Fruit fly (Drosophila melanogaster) whole organism, embryonic: Measurements from ENCODE around the gene CG5853.

Source experiments
- Awh ChIP-seq: fragments of 200-800 bp; sonication (Bioruptor generic); IDR thresholded peaks from 2 replicates; pipeline ENCODE4, ENCODE4 v1.3.6; 2022; ENCODE audit warnings: missing biosample characterization, missing genetic modification characterization
- CG11398 ChIP-seq: fragments of 200-800 bp; sonication (Bioruptor generic); optimal IDR thresholded peaks from 2 replicates; lab custom pipeline; 2016; ENCODE audit warnings: missing biosample characterization, missing genetic modification characterization
- CG13123 ChIP-seq: fragments of 200-800 bp; sonication (Bioruptor generic); optimal IDR thresholded peaks from 2 replicates; lab custom pipeline; 2016; ENCODE audit warnings: missing biosample characterization, missing genetic modification characterization
- CG14667 ChIP-seq: fragments of 200-800 bp; sonication (Bioruptor generic); IDR thresholded peaks from 2 replicates; pipeline ENCODE4 v1.3.6; 2022; ENCODE audit warnings: missing biosample characterization, missing genetic modification characterization
- CG1647 ChIP-seq: fragments of 200-800 bp; sonication (Bioruptor generic); optimal IDR thresholded peaks from 3 replicates; lab custom pipeline; 2016; ENCODE audit warnings: missing biosample characterization, missing genetic modification characterization
- CG17359 ChIP-seq: fragments of 200-800 bp; sonication (Bioruptor generic); optimal IDR thresholded peaks from 3 replicates; lab custom pipeline; 2018; ENCODE audit warnings: missing biosample characterization, mild to moderate bottlenecking, missing genetic modification characterization, moderate library complexity
- CG2129 ChIP-seq: fragments of 200-800 bp; sonication (Bioruptor generic); IDR thresholded peaks from 2 replicates; pipeline ENCODE4 v1.3.6; 2022; ENCODE audit warnings: missing biosample characterization, missing genetic modification characterization; ENCODE audit not compliant: partially characterized antibody
- CG2678 ChIP-seq: fragments of 200-800 bp; sonication (Bioruptor generic); optimal IDR thresholded peaks from 3 replicates; lab custom pipeline; 2019; ENCODE audit warnings: missing biosample characterization, mild to moderate bottlenecking, missing genetic modification characterization, moderate library complexity
- CG30403 ChIP-seq: fragments of 200-800 bp; sonication (Bioruptor generic); optimal IDR thresholded peaks from 3 replicates; lab custom pipeline; 2016; ENCODE audit warnings: missing biosample characterization, missing genetic modification characterization
- CG34422 ChIP-seq: fragments of 200-800 bp; sonication (Bioruptor generic); IDR thresholded peaks from 3 replicates; pipeline ENCODE4 v1.3.6; 2022; ENCODE audit warnings: missing biosample characterization, missing genetic modification characterization
- CG5180 ChIP-seq: fragments of 200-800 bp; sonication (Bioruptor generic); optimal IDR thresholded peaks from 3 replicates; lab custom pipeline; 2017; ENCODE audit warnings: missing biosample characterization, missing genetic modification characterization, mild to moderate bottlenecking, moderate library complexity, missing genetic modification reagents
- CG7786 ChIP-seq: fragments of 200-800 bp; sonication (Bioruptor generic); optimal IDR thresholded peaks from 2 replicates; lab custom pipeline; 2016; ENCODE audit warnings: missing biosample characterization, missing genetic modification characterization
- CG7963 ChIP-seq: fragments of 200-800 bp; sonication (Bioruptor generic); IDR thresholded peaks from 3 replicates; pipeline ENCODE4 v1.3.6; 2022; ENCODE audit warnings: missing biosample characterization, missing genetic modification characterization; ENCODE audit not compliant: partially characterized antibody
- CG9215 ChIP-seq: fragments of 200-800 bp; sonication (Bioruptor generic); IDR thresholded peaks from 2 replicates; pipeline ENCODE4 v1.3.6; 2022; ENCODE audit warnings: missing biosample characterization, missing genetic modification characterization
- CG9727 ChIP-seq: fragments of 200-800 bp; sonication (Bioruptor generic); optimal IDR thresholded peaks from 3 replicates; lab custom pipeline; 2017; ENCODE audit warnings: missing biosample characterization, mild to moderate bottlenecking, missing genetic modification characterization
- Dbx ChIP-seq: fragments of 200-800 bp; sonication (Bioruptor generic); IDR thresholded peaks from 3 replicates; pipeline ENCODE4 v1.3.6; 2022; ENCODE audit warnings: missing biosample characterization, missing genetic modification characterization
- Fer1 ChIP-seq: fragments of 200-800 bp; sonication (Bioruptor generic); optimal IDR thresholded peaks from 2 replicates; lab custom pipeline; 2017; ENCODE audit warnings: missing biosample characterization, mild to moderate bottlenecking, missing genetic modification characterization
- Gsc ChIP-seq: fragments of 200-800 bp; sonication (Bioruptor generic); IDR thresholded peaks from 2 replicates; pipeline ENCODE4 v1.3.6; 2022; ENCODE audit warnings: missing biosample characterization, missing genetic modification characterization
- HLH3B ChIP-seq: fragments of 200-800 bp; sonication (Bioruptor generic); IDR thresholded peaks from 2 replicates; pipeline ENCODE4 v1.3.6; 2022; ENCODE audit warnings: missing biosample characterization, missing genetic modification characterization
- HLH54F ChIP-seq: fragments of 200-800 bp; sonication (Bioruptor generic); optimal IDR thresholded peaks from 3 replicates; lab custom pipeline; 2016; ENCODE audit warnings: missing biosample characterization, missing genetic modification characterization
- HLHmδ ChIP-seq: fragments of 200-800 bp; sonication (Bioruptor generic); optimal IDR thresholded peaks from 2 replicates; lab custom pipeline; 2018; ENCODE audit warnings: missing biosample characterization, mild to moderate bottlenecking, missing genetic modification characterization, moderate library complexity
- MESR4 ChIP-seq: fragments of 200-800 bp; sonication (Bioruptor generic); optimal IDR thresholded peaks from 2 replicates; lab custom pipeline; 2018; ENCODE audit warnings: missing biosample characterization, mild to moderate bottlenecking, missing genetic modification characterization, moderate library complexity
- NfI ChIP-seq: fragments of 200-800 bp; sonication (Bioruptor generic); optimal IDR thresholded peaks from 3 replicates; lab custom pipeline; 2018; ENCODE audit warnings: missing biosample characterization, mild to moderate bottlenecking, missing genetic modification characterization, moderate library complexity
- Sry-δ ChIP-seq: fragments of 200-800 bp; sonication (Bioruptor generic); optimal IDR thresholded peaks from 2 replicates; lab custom pipeline; 2016; ENCODE audit warnings: missing biosample characterization, missing genetic modification characterization
- Vsx1 ChIP-seq: fragments of 200-800 bp; sonication (Bioruptor generic); optimal IDR thresholded peaks from 2 replicates; lab custom pipeline; 2017; ENCODE audit warnings: missing biosample characterization, mild to moderate bottlenecking, missing genetic modification characterization, missing genetic modification reagents
- YL-1 ChIP-seq: fragments of 200-800 bp; sonication (Bioruptor generic); optimal IDR thresholded peaks from 3 replicates; lab custom pipeline; 2017; ENCODE audit warnings: missing biosample characterization, mild to moderate bottlenecking, missing genetic modification characterization
- abd-A ChIP-seq: fragments of 200-800 bp; sonication (Bioruptor generic); optimal IDR thresholded peaks from 3 replicates; lab custom pipeline; 2019; ENCODE audit warnings: missing biosample characterization, mild to moderate bottlenecking, missing genetic modification characterization, moderate library complexity
- ato ChIP-seq: fragments of 200-800 bp; sonication (Bioruptor generic); IDR thresholded peaks from 2 replicates; pipeline ENCODE4 v1.3.6; 2022; ENCODE audit warnings: missing biosample characterization, missing genetic modification characterization; ENCODE audit not compliant: partially characterized antibody
- bbx ChIP-seq: fragments of 200-800 bp; sonication (Bioruptor generic); IDR thresholded peaks from 2 replicates; pipeline ENCODE4 v1.3.6; 2022; ENCODE audit warnings: missing biosample characterization, missing genetic modification characterization; ENCODE audit not compliant: partially characterized antibody
- br ChIP-seq: fragments of >200 bp; optimal IDR thresholded peaks from 2 replicates; lab custom pipeline; 2017
- cad ChIP-seq: fragments of >200 bp; optimal IDR thresholded peaks from 2 replicates; lab custom pipeline; 2017; ENCODE audit warnings: missing biosample characterization, missing genetic modification characterization
- chif ChIP-seq, 2 experiments: fragments of 200-800 bp; sonication (Bioruptor generic); optimal IDR thresholded peaks; 3 replicates each; lab custom pipeline; 2016; ENCODE audit warnings: missing biosample characterization in 2 of 2, missing genetic modification characterization in 2 of 2
- chinmo ChIP-seq: fragments of 200-800 bp; sonication (Bioruptor generic); IDR thresholded peaks from 4 replicates; pipeline ENCODE4 v1.3.6; 2022; ENCODE audit warnings: missing biosample characterization, missing genetic modification characterization; ENCODE audit not compliant: partially characterized antibody
- corto ChIP-seq: fragments of 200-800 bp; sonication (Bioruptor generic); optimal IDR thresholded peaks from 2 replicates; lab custom pipeline; 2016; ENCODE audit warnings: missing biosample characterization, mild to moderate bottlenecking, missing genetic modification characterization, moderate library complexity
- dmrt11E ChIP-seq: fragments of 200-800 bp; sonication (Bioruptor generic); optimal IDR thresholded peaks from 3 replicates; lab custom pipeline; 2018; ENCODE audit warnings: missing biosample characterization, mild to moderate bottlenecking, missing genetic modification characterization, moderate library complexity
- ewg ChIP-seq: fragments of 200-800 bp; sonication (Bioruptor generic); optimal IDR thresholded peaks from 3 replicates; lab custom pipeline; 2017; ENCODE audit warnings: mild to moderate bottlenecking, missing biosample characterization, missing genetic modification reagents, missing genetic modification characterization
- ftz-f1 ChIP-seq: fragments of 200-800 bp; sonication (Bioruptor generic); optimal IDR thresholded peaks from 2 replicates; lab custom pipeline; 2016; ENCODE audit warnings: missing biosample characterization, missing genetic modification characterization
- hbn ChIP-seq: fragments of 200-800 bp; sonication (Bioruptor generic); IDR thresholded peaks from 2 replicates; pipeline ENCODE4 v1.3.6; 2022; ENCODE audit warnings: missing biosample characterization, missing genetic modification characterization; ENCODE audit not compliant: partially characterized antibody
- hth ChIP-seq: fragments of >200 bp; optimal IDR thresholded peaks from 2 replicates; lab custom pipeline; 2017; ENCODE audit warnings: inconsistent platforms
- kay ChIP-seq: fragments of 200-800 bp; sonication (Bioruptor generic); optimal IDR thresholded peaks from 2 replicates; lab custom pipeline; 2016; ENCODE audit warnings: missing biosample characterization, missing genetic modification characterization
- lov ChIP-seq, 2 experiments: fragments of 200-800 bp in 1 of 2; fragments of >200 bp in 1 of 2; sonication (Bioruptor generic) in 1 of 2; IDR thresholded peaks in 1 of 2; optimal IDR thresholded peaks in 1 of 2; 2 replicates in 1 of 2; 3 replicates in 1 of 2; pipeline versions ENCODE4 v1.3.6 to Lab custom; 2017 to 2022; ENCODE audit warnings: missing biosample characterization in 1 of 2, missing genetic modification characterization in 1 of 2
- mam ChIP-seq: fragments of 200-800 bp; sonication (Bioruptor generic); optimal IDR thresholded peaks from 3 replicates; lab custom pipeline; 2016; ENCODE audit warnings: missing biosample characterization, missing genetic modification characterization
- ranshi ChIP-seq: fragments of 200-800 bp; sonication (Bioruptor generic); IDR thresholded peaks from 2 replicates; pipeline ENCODE4 v1.3.6; 2022; ENCODE audit warnings: missing biosample characterization, missing genetic modification characterization
- ro ChIP-seq: fragments of 200-800 bp; sonication (Bioruptor generic); IDR thresholded peaks from 2 replicates; pipeline ENCODE4 v1.3.6; 2022; ENCODE audit warnings: missing biosample characterization, missing genetic modification characterization
- run ChIP-seq: fragments of 200-800 bp; sonication (Bioruptor generic); optimal IDR thresholded peaks from 3 replicates; lab custom pipeline; 2018; ENCODE audit warnings: missing biosample characterization, mild to moderate bottlenecking, missing genetic modification characterization
- sima ChIP-seq: fragments of 200-800 bp; sonication (Bioruptor generic); optimal IDR thresholded peaks from 2 replicates; lab custom pipeline; 2016; ENCODE audit warnings: missing biosample characterization, missing genetic modification characterization
- tin ChIP-seq: fragments of 200-800 bp; sonication (Bioruptor generic); optimal IDR thresholded peaks from 3 replicates; lab custom pipeline; 2016; ENCODE audit warnings: missing biosample characterization, missing genetic modification characterization
- zfh2 ChIP-seq: fragments of 200-800 bp; sonication (Bioruptor generic); optimal IDR thresholded peaks from 2 replicates; lab custom pipeline; 2016; ENCODE audit warnings: missing biosample characterization, missing genetic modification characterization

Gene CG5853

DNA sequence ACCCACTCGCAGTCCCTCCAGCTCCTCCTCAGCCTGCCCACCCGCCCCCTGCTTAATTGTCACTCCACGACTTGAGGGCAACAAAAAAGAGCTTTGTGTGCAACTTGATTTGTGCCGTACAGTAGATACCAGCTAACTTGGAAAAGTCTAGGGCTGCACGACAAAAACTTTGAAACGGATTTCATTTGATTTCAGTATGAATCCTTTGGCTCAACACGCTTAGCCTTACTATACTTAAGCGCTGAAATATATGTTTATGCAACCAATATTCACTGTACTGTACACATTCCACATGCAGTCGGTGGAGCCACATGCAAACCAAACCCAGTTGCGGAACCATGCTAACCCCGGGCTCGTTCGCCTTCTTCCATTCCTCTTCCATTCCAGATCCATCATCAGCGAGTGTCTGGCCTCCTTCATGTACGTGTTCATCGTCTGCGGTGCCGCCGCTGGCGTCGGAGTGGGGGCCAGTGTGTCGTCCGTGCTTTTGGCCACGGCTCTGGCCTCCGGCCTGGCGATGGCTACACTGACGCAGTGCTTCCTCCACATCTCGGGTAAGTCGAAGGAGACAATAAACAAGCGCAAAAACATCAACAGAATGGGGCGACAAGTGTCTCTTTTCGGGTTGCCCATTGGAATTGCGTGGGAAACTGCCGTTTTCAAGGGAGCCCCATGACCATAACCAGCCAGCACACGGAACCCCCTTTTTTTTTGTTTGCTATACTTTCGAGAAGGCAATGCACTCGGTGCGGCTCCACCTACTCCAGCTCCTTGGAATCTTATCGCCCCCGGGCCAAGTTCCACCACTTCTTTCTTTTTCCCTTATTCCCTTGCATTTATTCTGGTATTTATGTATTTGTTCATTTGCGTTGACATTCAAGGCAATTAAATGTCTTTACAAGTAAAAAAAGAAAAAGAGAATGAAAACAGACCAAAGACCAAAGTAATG, 39.2 kb upstream of the CG5853 start (continued):
- no peak for TF ChIP-seq lov (optimal IDR thresholded peaks at IDR 0.05; lab: Kevin White, UChicago)
- 0 out of 3 replicates have a peak, but pooled peaks have one; percentile 60 for TF ChIP-seq lov (GFP tag; IDR thresholded peaks at IDR 0.05; lab: Robert Waterston, UW)
- no peak for TF ChIP-seq HLH54F
- TF ChIP-seq CG7786 (GFP tag; lab: Kevin White, UChicago), result peak; percentile 6
- peak; percentile 73 for TF ChIP-seq HLH3B
- no peak for TF ChIP-seq br (lab: Kevin White, UChicago)
- TF ChIP-seq chif (GFP tag; optimal IDR thresholded peaks at IDR 0.05; lab: Kevin White, UChicago), result peak; percentile 11 to 31
- peak; percentile 17; the same call in 1 of the 2 replicates for TF ChIP-seq CG9215 (GFP tag; lab: Robert Waterston, UW)
- no peak for TF ChIP-seq CG2129
- no peak for TF ChIP-seq ato
- no peak for TF ChIP-seq CG7963 (GFP tag; lab: Robert Waterston, UW)
- no peak for TF ChIP-seq CG2678 (tag; lab: Kevin White, UChicago)
- no peak for TF ChIP-seq Gsc (GFP tag; lab: Robert Waterston, UW)
- TF ChIP-seq tin (GFP tag; lab: Kevin White, UChicago), result peak; percentile 39
- TF ChIP-seq CG11398 (GFP tag; lab: Kevin White, UChicago), result no peak
- no peak for TF ChIP-seq YL-1 (GFP tag; lab: Kevin White, UChicago)
- peak; percentile 67; the same call in 1 of the 2 replicates for TF ChIP-seq ranshi (GFP tag; lab: Robert Waterston, UW)
- TF ChIP-seq kay (GFP tag; lab: Kevin White, UChicago), result no peak
- TF ChIP-seq CG13123 (GFP tag; lab: Kevin White, UChicago), result no peak
- TF ChIP-seq Awh, result peak; percentile 75
- no peak for TF ChIP-seq MESR4 (GFP tag; lab: Kevin White, UChicago)
- peak; percentile 8 for TF ChIP-seq CG30403 (GFP tag; lab: Kevin White, UChicago)
- no peak for TF ChIP-seq cad (GFP tag; lab: Kevin White, UChicago)
- peak; percentile 59; the same call in 2 of the 3 replicates for TF ChIP-seq CG34422
- no peak for TF ChIP-seq Vsx1 (GFP tag; lab: Kevin White, UChicago)
- TF ChIP-seq hbn, result no peak
- no peak for TF ChIP-seq chinmo (GFP tag; lab: Robert Waterston, UW)
- peak; percentile 36 for TF ChIP-seq ewg (GFP tag; lab: Kevin White, UChicago)
- peak; percentile 29 for TF ChIP-seq CG9727 (GFP tag; lab: Kevin White, UChicago)
- TF ChIP-seq mam (GFP tag; lab: Kevin White, UChicago), result no peak
- TF ChIP-seq HLHmδ (GFP tag; lab: Kevin White, UChicago), result no peak
- no peak for TF ChIP-seq bbx (GFP tag; lab: Robert Waterston, UW)
- TF ChIP-seq NfI (GFP tag; lab: Kevin White, UChicago), result peak; percentile 47
- TF ChIP-seq ftz-f1 (GFP tag; lab: Kevin White, UChicago), result no peak
- TF ChIP-seq zfh2 (GFP tag; lab: Kevin White, UChicago), result no peak
- TF ChIP-seq dmrt11E, result peak; percentile 32
- no peak for TF ChIP-seq CG1647
- TF ChIP-seq hth, result no peak
- TF ChIP-seq CG17359 (tag; lab: Kevin White, UChicago), result peak; percentile 72
- no peak for TF ChIP-seq Fer1 (GFP tag; lab: Kevin White, UChicago)
- TF ChIP-seq Sry-δ, result no peak
- TF ChIP-seq CG5180 (GFP tag; lab: Kevin White, UChicago), result no peak
- TF ChIP-seq run (tag; lab: Kevin White, UChicago), result no peak
- TF ChIP-seq CG14667, result peak; percentile 65
- TF ChIP-seq abd-A (tag; lab: Kevin White, UChicago), result no peak
- TF ChIP-seq corto (GFP tag; lab: Kevin White, UChicago), result peak; percentile 66
- no peak for TF ChIP-seq ro (GFP tag; lab: Robert Waterston, UW)
- no peak for TF ChIP-seq Dbx (GFP tag; lab: Robert Waterston, UW)
- TF ChIP-seq sima (GFP tag; lab: Kevin White, UChicago), result no peak
